Fruit fly (Drosophila melanogaster): ENCODE measurements around the gene Pmi.
A peak's percentile ranks its signal among the peaks of the same experiment; 100 is the strongest.

Gene Pmi

dm6 chr3L:5819310-5819709 lies 39.5 kb downstream of the Pmi start (continued):
- TF ChIP-seq CG13424 (tag; optimal IDR thresholded peaks at IDR 0.05) (peak; percentile 43), CG12744 (GFP tag; optimal IDR thresholded peaks at IDR 0.05) (peak; percentile 26), gsb-n (tag; optimal IDR thresholded peaks at IDR 0.05) (no peak), danr (GFP tag; IDR thresholded peaks at IDR 0.05) (no peak), Kr (GFP tag; optimal IDR thresholded peaks at IDR 0.05) (no peak), CG12155 (GFP tag; optimal IDR thresholded peaks at IDR 0.05) (peak; percentile 35), lbe (GFP tag; optimal IDR thresholded peaks at IDR 0.05) (peak; percentile 16), tin (GFP tag; optimal IDR thresholded peaks at IDR 0.05) (no peak), rib (GFP tag; IDR thresholded peaks at IDR 0.05) (no peak), CG3281 (GFP tag; optimal IDR thresholded peaks at IDR 0.05) (peak; percentile 21), D19B (GFP tag; optimal IDR thresholded peaks at IDR 0.05) (no peak), CG32772 (GFP tag; IDR thresholded peaks at IDR 0.05) (0 out of 2 replicates have a peak, but pooled peaks have one; percentile 37), cato (GFP tag; optimal IDR thresholded peaks at IDR 0.05; ENCODE audit: borderline replicate concordance) (peak; percentile 2), CG10979 (tag; optimal IDR thresholded peaks at IDR 0.05) (no peak), tll (GFP tag; optimal IDR thresholded peaks at IDR 0.05) (no peak), CkIIα-i1 (GFP tag; IDR thresholded peaks at IDR 0.05) (no peak), sqz (GFP tag; optimal IDR thresholded peaks at IDR 0.05) (no peak), Stat92E (GFP tag; optimal IDR thresholded peaks at IDR 0.05) (no peak), CG8765 (GFP tag; IDR thresholded peaks at IDR 0.05) (no peak), Antp (GFP tag; optimal IDR thresholded peaks at IDR 0.05) (peak; percentile 30), CG17361 (GFP tag; IDR thresholded peaks at IDR 0.05) (peak; percentile 44; the same call in 1 of the 3 replicates), slou (GFP tag; optimal IDR thresholded peaks at IDR 0.05) (no peak), Myb (GFP tag; optimal IDR thresholded peaks at IDR 0.05) (peak; percentile 4), pho (GFP tag; optimal IDR thresholded peaks at IDR 0.05) (no peak), cg (GFP tag; optimal IDR thresholded peaks at IDR 0.05) (no peak), pfk (GFP tag; optimal IDR thresholded peaks at IDR 0.05) (no peak), CG2875 (GFP tag; optimal IDR thresholded peaks at IDR 0.05) (peak; percentile 15), az2 (GFP tag; optimal IDR thresholded peaks at IDR 0.05) (peak; percentile 14), schlank (tag; optimal IDR thresholded peaks at IDR 0.05) (no peak), H2.0 (GFP tag; IDR thresholded peaks at IDR 0.05) (peak; percentile 4; the same call in 1 of the 2 replicates), CoRest (tag; optimal IDR thresholded peaks at IDR 0.05) (peak; percentile 44), gcm (GFP tag; optimal IDR thresholded peaks at IDR 0.05) (peak; percentile 8), CG13624 (GFP tag; optimal IDR thresholded peaks at IDR 0.05) (peak; percentile 31), unpg (GFP tag; optimal IDR thresholded peaks at IDR 0.05) (peak; percentile 44), sc (optimal IDR thresholded peaks at IDR 0.05) (no peak), sc (GFP tag; optimal IDR thresholded peaks at IDR 0.05) (no peak), Neu2 (GFP tag; optimal IDR thresholded peaks at IDR 0.05; ENCODE audit: borderline replicate concordance) (no peak), Pdp1 (GFP tag; optimal IDR thresholded peaks at IDR 0.05) (peak; percentile 9 to 41), gsb (GFP tag; IDR thresholded peaks at IDR 0.05) (no peak), Ptx1 (GFP tag; IDR thresholded peaks at IDR 0.05) (peak; percentile 42; the same call in 1 of the 2 replicates), slbo (GFP tag; IDR thresholded peaks at IDR 0.05) (peak; percentile 72), scrt (GFP tag; optimal IDR thresholded peaks at IDR 0.05) (no peak), seq (GFP tag; IDR thresholded peaks at IDR 0.05) (0 out of 2 replicates have a peak, but pooled peaks have one; percentile 41), phol (tag; optimal IDR thresholded peaks at IDR 0.05) (peak; percentile 23), dm (GFP tag; optimal IDR thresholded peaks at IDR 0.05) (no peak), vfl (GFP tag; optimal IDR thresholded peaks at IDR 0.05) (no peak), CG8478 (optimal IDR thresholded peaks at IDR 0.05) (no peak), da (GFP tag; optimal IDR thresholded peaks at IDR 0.05) (no peak), Asciz (GFP tag; optimal IDR thresholded peaks at IDR 0.05) (no peak), Eip74EF (GFP tag; optimal IDR thresholded peaks at IDR 0.05) (no peak), CG10366 (GFP tag; IDR thresholded peaks at IDR 0.05) (peak; percentile 21; the same call in 1 of the 2 replicates)

Measured in whole organism, embryonic.